Worm (Caenorhabditis elegans) whole organism, mixed stage, embryonic: ENCODE data around the gene T28A8.8.
"Not testable (repeated sequence)": the region's sequence is repeated elsewhere in the genome, so short reads cannot be mapped to it uniquely, and the experiment has no call there.

Experiments used
- M03D4.4 ChIP-seq: sonication (generic microtip); optimal IDR thresholded peaks from 2 replicates; lab custom pipeline; 2017; ENCODE audit warnings: mild to moderate bottlenecking, missing genetic modification characterization, missing compliant biosample characterization
- bed-3 ChIP-seq: fragments of 200-800 bp; sonication (Bioruptor generic); optimal IDR thresholded peaks from 3 replicates; lab custom pipeline; 2018; ENCODE audit warnings: mild to moderate bottlenecking, missing genetic modification characterization, moderate library complexity, missing compliant biosample characterization
- blmp-1 ChIP-seq: fragments of 150-350 bp; optimal IDR thresholded peaks from 2 replicates; lab custom pipeline; 2014; ENCODE audit warnings: missing biosample characterization, missing genetic modification characterization
- ceh-39 ChIP-seq: fragments of 150-350 bp; optimal IDR thresholded peaks from 2 replicates; lab custom pipeline; 2014; ENCODE audit warnings: missing biosample characterization, missing genetic modification characterization
- ceh-43 ChIP-seq: fragments of 200-800 bp; sonication (Bioruptor generic); optimal IDR thresholded peaks from 2 replicates; lab custom pipeline; 2018; ENCODE audit warnings: mild to moderate bottlenecking, missing genetic modification characterization, moderate library complexity, missing compliant biosample characterization
- ceh-83 ChIP-seq: fragments of 200-800 bp; sonication (Bioruptor generic); optimal IDR thresholded peaks from 2 replicates; lab custom pipeline; 2018; ENCODE audit warnings: mild to moderate bottlenecking, missing genetic modification characterization, missing compliant biosample characterization
- ces-1 ChIP-seq: fragments of 150-350 bp; optimal IDR thresholded peaks from 2 replicates; lab custom pipeline; 2014; ENCODE audit warnings: missing biosample characterization, missing genetic modification reagents, missing genetic modification characterization
- drap-1 ChIP-seq: fragments of 200-800 bp; sonication (Bioruptor generic); optimal IDR thresholded peaks from 3 replicates; lab custom pipeline; 2018; ENCODE audit warnings: mild to moderate bottlenecking, missing genetic modification characterization, missing compliant biosample characterization
- elt-1 ChIP-seq: sonication (generic microtip); optimal IDR thresholded peaks from 2 replicates; lab custom pipeline; 2017; ENCODE audit warnings: missing genetic modification characterization, mild to moderate bottlenecking, missing compliant biosample characterization, antibody characterized with exemption, moderate library complexity, borderline replicate concordance; ENCODE audit not compliant: insufficient read depth
- elt-3 ChIP-seq: fragments of 150-350 bp; optimal IDR thresholded peaks from 2 replicates; lab custom pipeline; 2014; ENCODE audit warnings: missing biosample characterization, missing genetic modification characterization
- flh-1 ChIP-seq: fragments of 200-800 bp; sonication (Bioruptor generic); optimal IDR thresholded peaks from 2 replicates; lab custom pipeline; 2018; ENCODE audit warnings: mild to moderate bottlenecking, missing genetic modification characterization, moderate library complexity, missing compliant biosample characterization
- hlh-1 ChIP-seq: fragments of 150-350 bp; optimal IDR thresholded peaks from 2 replicates; lab custom pipeline; 2014; ENCODE audit warnings: missing biosample characterization, missing genetic modification reagents, missing genetic modification characterization
- lin-13 ChIP-seq: fragments of 150-350 bp; optimal IDR thresholded peaks from 2 replicates; lab custom pipeline; 2014; ENCODE audit warnings: missing biosample characterization, missing genetic modification characterization
- lin-32 ChIP-seq: fragments of 200-800 bp; sonication (Bioruptor generic); optimal IDR thresholded peaks from 2 replicates; lab custom pipeline; 2018; ENCODE audit warnings: mild to moderate bottlenecking, missing genetic modification characterization, missing compliant biosample characterization
- lsy-2 ChIP-seq: fragments of 150-350 bp; optimal IDR thresholded peaks from 2 replicates; lab custom pipeline; 2014; ENCODE audit warnings: missing biosample characterization, missing genetic modification characterization
- mep-1 ChIP-seq: fragments of 150-350 bp; optimal IDR thresholded peaks from 2 replicates; lab custom pipeline; 2017; ENCODE audit warnings: missing biosample characterization, missing genetic modification reagents, missing genetic modification characterization, inconsistent platforms
- mls-2 ChIP-seq: sonication (generic microtip); optimal IDR thresholded peaks from 2 replicates; lab custom pipeline; 2016; ENCODE audit warnings: mild to moderate bottlenecking, missing genetic modification characterization, moderate library complexity, missing compliant biosample characterization
- nhr-12 ChIP-seq: fragments of 150-350 bp; optimal IDR thresholded peaks from 2 replicates; lab custom pipeline; 2014; ENCODE audit warnings: missing biosample characterization, missing genetic modification characterization
- nhr-2 ChIP-seq: fragments of 150-350 bp; optimal IDR thresholded peaks from 2 replicates; lab custom pipeline; 2014; ENCODE audit warnings: missing biosample characterization, missing genetic modification characterization
- nhr-28 ChIP-seq: fragments of 150-350 bp; optimal IDR thresholded peaks from 2 replicates; lab custom pipeline; 2014; ENCODE audit warnings: missing biosample characterization, missing genetic modification characterization
- nhr-76 ChIP-seq: sonication (generic microtip); optimal IDR thresholded peaks from 2 replicates; lab custom pipeline; 2017; ENCODE audit warnings: missing biosample characterization, missing genetic modification characterization
- pha-4 ChIP-seq: fragments of 150-350 bp; optimal IDR thresholded peaks from 2 replicates; lab custom pipeline; 2018; ENCODE audit warnings: missing biosample characterization, missing genetic modification reagents, missing genetic modification characterization
- sem-2 ChIP-seq: fragments of 200-800 bp; sonication (Bioruptor generic); optimal IDR thresholded peaks from 2 replicates; lab custom pipeline; 2018; ENCODE audit warnings: mild to moderate bottlenecking, missing genetic modification characterization, missing compliant biosample characterization
- snpc-4 ChIP-seq: fragments of 150-350 bp; optimal IDR thresholded peaks from 2 replicates; lab custom pipeline; 2014; ENCODE audit warnings: missing biosample characterization, missing genetic modification characterization
- tbx-8 ChIP-seq: fragments of 200-800 bp; sonication (Bioruptor generic); optimal IDR thresholded peaks from 2 replicates; lab custom pipeline; 2018; ENCODE audit warnings: mild to moderate bottlenecking, missing genetic modification characterization, moderate library complexity, missing compliant biosample characterization
- unc-120 ChIP-seq: sonication (generic microtip); optimal IDR thresholded peaks from 2 replicates; lab custom pipeline; 2017; ENCODE audit warnings: missing genetic modification characterization, missing compliant biosample characterization; ENCODE audit not compliant: poor library complexity, severe bottlenecking
- unc-39 ChIP-seq: fragments of 150-350 bp; optimal IDR thresholded peaks from 2 replicates; lab custom pipeline; 2014; ENCODE audit warnings: missing biosample characterization, missing genetic modification characterization
- unc-62 ChIP-seq: fragments of 150-350 bp; optimal IDR thresholded peaks from 2 replicates; lab custom pipeline; 2014; ENCODE audit warnings: missing biosample characterization, missing genetic modification reagents, missing genetic modification characterization
- zip-8 ChIP-seq: fragments of 150-350 bp; optimal IDR thresholded peaks from 2 replicates; lab custom pipeline; 2014; ENCODE audit warnings: missing biosample characterization, missing genetic modification characterization
- ztf-11 ChIP-seq: fragments of 150-350 bp; optimal IDR thresholded peaks from 2 replicates; lab custom pipeline; 2014; ENCODE audit warnings: missing biosample characterization, missing genetic modification characterization

T28A8.8 gene

ce11 chrIII:13498899-13499298, 3.7 kb upstream of the T28A8.8 start, which contains the start of gene T28A8.6:
TSS of gene T28A8.6 (plus strand) at chrIII:13499199.
- TF ChIP-seq pha-4 (tag; lab: Kevin White, UChicago); snpc-4 (tag; lab: Kevin White, UChicago); sem-2: not testable (repeated sequence)

- TF ChIP-seq zip-8 (tag; lab: Kevin White, UChicago) = no peak
- no peak for TF ChIP-seq ceh-39 (tag; lab: Kevin White, UChicago)
- no peak for TF ChIP-seq mls-2 (tag; lab: Kevin White, UChicago)
- no peak for TF ChIP-seq snpc-4 (tag; lab: Kevin White, UChicago)
- no peak for TF ChIP-seq sem-2
- no peak for TF ChIP-seq nhr-28 (tag; lab: Kevin White, UChicago)
- TF ChIP-seq mep-1 (tag; lab: Kevin White, UChicago) = no peak
- no peak for TF ChIP-seq nhr-76 (tag; lab: Kevin White, UChicago)
Observed at ce11 chrIII:13501599-13501998, 1.0 kb upstream of the T28A8.8 start, which contains the start of gene T28A8.5. TSS of gene T28A8.5 (plus strand) at chrIII:13501630.

- TF ChIP-seq elt-3 (tag; lab: Kevin White, UChicago) (no peak), ceh-83 (no peak), bed-3 (no peak), nhr-12 (no peak), unc-39 (tag; lab: Kevin White, UChicago) (no peak), blmp-1 (no peak), pha-4 (tag; lab: Kevin White, UChicago) (no peak), lsy-2 (tag; lab: Kevin White, UChicago) (no peak), hlh-1 (tag; lab: Kevin White, UChicago) (no peak), lin-13 (tag; lab: Kevin White, UChicago) (no peak)
Observed at ce11 chrIII:13503379-13503778, 766 bp downstream of the T28A8.8 start, which contains the start of gene T28A8.4. TSS of gene T28A8.4 (plus strand) at chrIII:13503679.

ce11 chrIII:13505718-13506117, 3.1 kb downstream of the T28A8.8 start, which contains the start of gene T28A8.3:
TSS of gene T28A8.3 (plus strand) at chrIII:13506018.
- TF ChIP-seq sem-2 = no peak
- no peak for TF ChIP-seq M03D4.4 (tag; lab: Kevin White, UChicago)
- TF ChIP-seq bed-3 = no peak
- no peak for TF ChIP-seq nhr-76 (tag; lab: Kevin White, UChicago)
- TF ChIP-seq lin-32 = no peak
- TF ChIP-seq unc-120 = no peak
- no peak for TF ChIP-seq ceh-43 (GFP tag; lab: Kevin White, UChicago)
- TF ChIP-seq drap-1 (GFP tag; lab: Kevin White, UChicago) = no peak
- TF ChIP-seq unc-62 = no peak
- no peak for TF ChIP-seq nhr-2 (tag; lab: Kevin White, UChicago)
- no peak for TF ChIP-seq nhr-12
- TF ChIP-seq ztf-11 (tag; lab: Kevin White, UChicago) = no peak
- TF ChIP-seq elt-3 (tag; lab: Kevin White, UChicago) = no peak
- no peak for TF ChIP-seq elt-1 (tag; lab: Kevin White, UChicago)
- TF ChIP-seq hlh-1 (tag; lab: Kevin White, UChicago) = no peak
- no peak for TF ChIP-seq flh-1
- TF ChIP-seq ceh-83 = no peak
- TF ChIP-seq lin-13 (tag; lab: Kevin White, UChicago) = no peak

ce11 chrIII:13510753-13511152, 8.1 kb downstream of the T28A8.8 start:
- TF ChIP-seq unc-120 = no peak
- TF ChIP-seq nhr-28 (tag; lab: Kevin White, UChicago) = no peak
- no peak for TF ChIP-seq nhr-12
- TF ChIP-seq mls-2 (tag; lab: Kevin White, UChicago) = no peak
- TF ChIP-seq elt-3 (tag; lab: Kevin White, UChicago) = no peak
- TF ChIP-seq blmp-1 = no peak
- no peak for TF ChIP-seq ces-1 (GFP tag; lab: Kevin White, UChicago)
- TF ChIP-seq unc-39 (tag; lab: Kevin White, UChicago) = no peak
- TF ChIP-seq tbx-8 (GFP tag; lab: Kevin White, UChicago) = no peak

- peak; percentile 21 for TF ChIP-seq ces-1 (GFP tag; lab: Kevin White, UChicago)
- no peak for TF ChIP-seq nhr-28 (tag; lab: Kevin White, UChicago)
Observed at ce11 chrIII:13514470-13514869, 11.9 kb downstream of the T28A8.8 start, which contains the start of gene mlh-1. TSS of gene mlh-1 (minus strand) at chrIII:13514570.
